Worm (Caenorhabditis elegans) whole organism, L3 larva: ENCODE data around the gene F42D1.4.

Experiments
- R02D3.7 ChIP-seq: fragments of 150-350 bp; optimal IDR thresholded peaks from 2 replicates; lab custom pipeline; 2014; ENCODE audit warnings: missing biosample characterization, missing genetic modification characterization
- ama-1 ChIP-seq: fragments of 150-350 bp; optimal IDR thresholded peaks from 2 replicates; lab custom pipeline; 2018
- ceh-16 ChIP-seq: sonication (generic microtip); optimal IDR thresholded peaks from 2 replicates; lab custom pipeline; 2017; ENCODE audit warnings: missing biosample characterization, missing genetic modification characterization
- ceh-28 ChIP-seq: fragments of 150-350 bp; optimal IDR thresholded peaks from 2 replicates; lab custom pipeline; 2014; ENCODE audit warnings: missing biosample characterization, missing genetic modification reagents, missing genetic modification characterization
- ceh-82 ChIP-seq: fragments of 150-350 bp; optimal IDR thresholded peaks from 2 replicates; lab custom pipeline; 2014; ENCODE audit warnings: missing biosample characterization, missing genetic modification characterization
- ceh-9 ChIP-seq: sonication (generic microtip); optimal IDR thresholded peaks from 2 replicates; lab custom pipeline; 2018; ENCODE audit warnings: missing biosample characterization, missing genetic modification characterization
- daf-12 ChIP-seq: fragments of 150-350 bp; optimal IDR thresholded peaks from 2 replicates; lab custom pipeline; 2014; ENCODE audit warnings: missing biosample characterization, missing genetic modification reagents, missing genetic modification characterization
- egl-27 ChIP-seq: sonication (generic microtip); optimal IDR thresholded peaks from 4 replicates; lab custom pipeline; 2017; ENCODE audit warnings: missing biosample characterization, missing genetic modification reagents, missing genetic modification characterization
- egl-5 ChIP-seq: fragments of 150-350 bp; optimal IDR thresholded peaks from 2 replicates; lab custom pipeline; 2017; ENCODE audit warnings: missing biosample characterization, missing genetic modification reagents, missing genetic modification characterization, inconsistent platforms
- elt-1 ChIP-seq: fragments of 150-350 bp; optimal IDR thresholded peaks from 2 replicates; lab custom pipeline; 2014; ENCODE audit warnings: missing biosample characterization, missing genetic modification characterization
- elt-2 ChIP-seq: sonication (generic microtip); optimal IDR thresholded peaks from 2 replicates; lab custom pipeline; 2016; ENCODE audit warnings: missing genetic modification reagents, mild to moderate bottlenecking, missing genetic modification characterization, missing compliant biosample characterization
- elt-3 ChIP-seq, 3 experiments: fragments of 150-350 bp in 1 of 3; sonication (generic microtip) in 2 of 3; optimal IDR thresholded peaks; 2 replicates in 2 of 3; 4 replicates in 1 of 3; lab custom pipeline; 2014 to 2017; ENCODE audit warnings: missing biosample characterization in 3 of 3, missing genetic modification characterization in 3 of 3
- eor-1 ChIP-seq, 2 experiments: fragments of 150-350 bp; optimal IDR thresholded peaks; 2 replicates each; lab custom pipeline; 2014 to 2018; ENCODE audit warnings: missing biosample characterization in 2 of 2, missing genetic modification characterization in 2 of 2
- fkh-10 ChIP-seq: sonication (generic microtip); optimal IDR thresholded peaks from 2 replicates; lab custom pipeline; 2017; ENCODE audit warnings: missing biosample characterization, missing genetic modification reagents, missing genetic modification characterization
- fkh-2 ChIP-seq: fragments of 150-350 bp; optimal IDR thresholded peaks from 2 replicates; lab custom pipeline; 2014; ENCODE audit warnings: missing biosample characterization, missing genetic modification reagents, missing genetic modification characterization
- fos-1 ChIP-seq: fragments of 150-350 bp; optimal IDR thresholded peaks from 2 replicates; lab custom pipeline; 2014; ENCODE audit warnings: missing biosample characterization, missing genetic modification characterization
- hmg-11 ChIP-seq: sonication (generic microtip); optimal IDR thresholded peaks from 2 replicates; lab custom pipeline; 2016; ENCODE audit warnings: missing genetic modification characterization, missing compliant biosample characterization
- jun-1 ChIP-seq: fragments of 150-350 bp; optimal IDR thresholded peaks from 2 replicates; lab custom pipeline; 2014; ENCODE audit warnings: missing biosample characterization, missing genetic modification reagents, missing genetic modification characterization
- lin-15B ChIP-seq: fragments of 150-350 bp; optimal IDR thresholded peaks from 2 replicates; lab custom pipeline; 2014; ENCODE audit warnings: missing biosample characterization, missing genetic modification characterization
- lin-39 ChIP-seq: fragments of 150-350 bp; optimal IDR thresholded peaks from 2 replicates; lab custom pipeline; 2018; ENCODE audit warnings: missing biosample characterization, missing genetic modification reagents, missing genetic modification characterization
- lsy-12 ChIP-seq: sonication (generic microtip); optimal IDR thresholded peaks from 2 replicates; lab custom pipeline; 2016; ENCODE audit warnings: mild to moderate bottlenecking, missing genetic modification characterization, missing compliant biosample characterization
- mdl-1 ChIP-seq: fragments of 150-350 bp; optimal IDR thresholded peaks from 2 replicates; lab custom pipeline; 2014; ENCODE audit warnings: missing biosample characterization, missing genetic modification characterization
- mml-1 ChIP-seq: fragments of 150-350 bp; sonication (generic microtip); optimal IDR thresholded peaks from 3 replicates; lab custom pipeline; 2014; ENCODE audit warnings: missing biosample characterization, missing genetic modification characterization
- nfya-1 ChIP-seq: sonication (generic microtip); optimal IDR thresholded peaks from 2 replicates; lab custom pipeline; 2017; ENCODE audit warnings: missing genetic modification characterization, mild to moderate bottlenecking, missing compliant biosample characterization, antibody characterized with exemption, moderate library complexity; ENCODE audit not compliant: insufficient read depth
- nhr-11 ChIP-seq: fragments of 150-350 bp; optimal IDR thresholded peaks from 2 replicates; lab custom pipeline; 2014; ENCODE audit warnings: missing biosample characterization, missing genetic modification characterization
- nhr-23 ChIP-seq: fragments of 150-350 bp; optimal IDR thresholded peaks from 2 replicates; lab custom pipeline; 2014; ENCODE audit warnings: missing biosample characterization, missing genetic modification reagents, missing genetic modification characterization
- nhr-237 ChIP-seq: fragments of 150-350 bp; optimal IDR thresholded peaks from 2 replicates; lab custom pipeline; 2014; ENCODE audit warnings: missing biosample characterization, missing genetic modification characterization
- nhr-43 ChIP-seq: sonication (generic microtip); optimal IDR thresholded peaks from 2 replicates; lab custom pipeline; 2016; ENCODE audit warnings: mild to moderate bottlenecking, missing genetic modification characterization, missing compliant biosample characterization; ENCODE audit not compliant: poor library complexity, severe bottlenecking
- nhr-67 ChIP-seq: fragments of 150-350 bp; optimal IDR thresholded peaks from 2 replicates; lab custom pipeline; 2014; ENCODE audit warnings: missing biosample characterization, missing genetic modification characterization
- nhr-76 ChIP-seq: fragments of 150-350 bp; sonication (generic microtip); optimal IDR thresholded peaks from 5 replicates; lab custom pipeline; 2014; ENCODE audit warnings: missing biosample characterization, missing genetic modification characterization
- nhr-77 ChIP-seq: fragments of 150-350 bp; optimal IDR thresholded peaks from 2 replicates; lab custom pipeline; 2014; ENCODE audit warnings: missing biosample characterization, missing genetic modification characterization
- pha-4 ChIP-seq: fragments of 150-350 bp; optimal IDR thresholded peaks from 2 replicates; lab custom pipeline; 2014; ENCODE audit warnings: missing biosample characterization, missing genetic modification reagents, missing genetic modification characterization
- pqm-1 ChIP-seq: fragments of 150-350 bp; optimal IDR thresholded peaks from 2 replicates; lab custom pipeline; 2017; ENCODE audit warnings: missing biosample characterization, missing genetic modification characterization, inconsistent platforms
- sea-2 ChIP-seq: fragments of 150-350 bp; sonication (generic microtip); optimal IDR thresholded peaks from 4 replicates; lab custom pipeline; 2014; ENCODE audit warnings: missing biosample characterization, missing genetic modification reagents, missing genetic modification characterization
- skn-1 ChIP-seq: fragments of 150-350 bp; optimal IDR thresholded peaks from 2 replicates; lab custom pipeline; 2014; ENCODE audit warnings: missing biosample characterization, missing genetic modification characterization
- snpc-4 ChIP-seq: fragments of 150-350 bp; optimal IDR thresholded peaks from 2 replicates; lab custom pipeline; 2014; ENCODE audit warnings: missing biosample characterization, missing genetic modification characterization
- tbx-2 ChIP-seq: sonication (generic microtip); optimal IDR thresholded peaks from 2 replicates; lab custom pipeline; 2016; ENCODE audit warnings: mild to moderate bottlenecking, missing genetic modification characterization, missing compliant biosample characterization
- unc-62 ChIP-seq: fragments of 150-350 bp; sonication (generic microtip); optimal IDR thresholded peaks from 4 replicates; lab custom pipeline; 2014; ENCODE audit warnings: missing biosample characterization, missing genetic modification reagents, missing genetic modification characterization
- zag-1 ChIP-seq: fragments of 150-350 bp; optimal IDR thresholded peaks from 2 replicates; lab custom pipeline; 2014; ENCODE audit warnings: missing biosample characterization, missing genetic modification characterization
- ztf-11 ChIP-seq: fragments of 150-350 bp; optimal IDR thresholded peaks from 2 replicates; lab custom pipeline; 2014; ENCODE audit warnings: missing biosample characterization, missing genetic modification characterization
- ztf-4 ChIP-seq: fragments of 150-350 bp; optimal IDR thresholded peaks from 2 replicates; lab custom pipeline; 2014; ENCODE audit warnings: missing biosample characterization, missing genetic modification characterization

The F42D1.4 gene

DNA sequence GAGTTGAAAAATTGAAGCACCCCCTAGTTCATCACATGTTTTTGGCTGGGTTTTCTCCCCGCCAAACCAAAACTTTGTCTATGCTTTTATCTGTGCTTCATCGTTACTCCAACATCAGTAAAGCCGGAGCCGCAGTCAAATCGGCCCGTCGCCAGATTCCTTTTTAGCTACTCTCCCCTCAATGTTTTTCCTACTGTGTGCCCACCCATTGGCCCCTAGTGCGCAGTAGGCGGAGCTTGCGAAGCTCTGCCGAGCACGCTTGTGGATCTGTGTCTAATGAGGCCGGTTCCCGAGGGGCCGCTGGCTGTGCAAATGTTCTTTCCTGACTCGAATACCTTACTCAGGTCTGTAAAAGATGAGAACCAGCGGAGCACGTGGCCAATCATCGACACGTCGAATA, 30.7 kb upstream of the F42D1.4 start:
- no peak for TF ChIP-seq snpc-4
- TF ChIP-seq nfya-1 (tag; lab: Kevin White, UChicago) = peak; percentile 90
- TF ChIP-seq mml-1 = no peak
- no peak for TF ChIP-seq eor-1 (tag; optimal IDR thresholded peaks at IDR 0.05; lab: Kevin White, UChicago)
- no peak for TF ChIP-seq fkh-2
- no peak for TF ChIP-seq egl-27
- TF ChIP-seq lin-15B (tag; lab: Kevin White, UChicago) = no peak
- no peak for TF ChIP-seq ama-1

ce11 chrX:14778112-14778511, 28.9 kb upstream of the F42D1.4 start:
- TF ChIP-seq nhr-237 = no peak
- no peak for TF ChIP-seq jun-1 (tag; lab: Kevin White, UChicago)
- TF ChIP-seq lsy-12 (tag; lab: Kevin White, UChicago) = no peak
- TF ChIP-seq fkh-2 = no peak
- no peak for TF ChIP-seq pha-4 (tag; lab: Kevin White, UChicago)
- TF ChIP-seq fkh-10 = no peak
- no peak for TF ChIP-seq tbx-2 (tag; lab: Kevin White, UChicago)
- no peak for TF ChIP-seq nhr-43 (tag; lab: Kevin White, UChicago)
- TF ChIP-seq fos-1 (tag; lab: Kevin White, UChicago) = no peak
- TF ChIP-seq nhr-11 (tag; lab: Kevin White, UChicago) = no peak
- no peak for TF ChIP-seq ceh-16 (tag; lab: Kevin White, UChicago)
- no peak for TF ChIP-seq elt-1 (tag; lab: Kevin White, UChicago)
- no peak for TF ChIP-seq nhr-77 (tag; lab: Kevin White, UChicago)

DNA sequence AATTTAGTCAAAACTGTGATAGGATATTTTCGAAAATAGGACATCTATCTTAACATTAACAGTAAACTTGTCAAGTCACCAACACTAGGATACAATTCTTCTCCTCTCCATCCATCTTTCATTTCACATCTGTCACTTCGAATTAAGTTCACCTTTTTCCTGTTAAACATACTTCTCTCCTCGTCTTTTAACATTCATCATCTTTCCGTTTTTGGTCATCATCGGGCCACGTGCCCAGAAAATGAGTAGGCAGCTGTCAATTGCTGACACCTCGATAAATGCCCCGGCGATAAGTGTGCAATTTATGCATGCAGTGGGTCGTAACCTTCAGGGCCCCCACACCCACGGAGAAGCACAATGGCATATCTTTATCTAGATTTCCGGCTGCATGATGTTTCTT, 26.9 kb upstream of the F42D1.4 start:
- TF ChIP-seq daf-12 (tag; lab: Kevin White, UChicago) (no peak), fkh-2 (no peak), nhr-43 (tag; lab: Kevin White, UChicago) (peak; percentile 35), nhr-77 (tag; lab: Kevin White, UChicago) (no peak), hmg-11 (tag; lab: Kevin White, UChicago) (no peak), nhr-67 (tag; lab: Kevin White, UChicago) (no peak), unc-62 (GFP tag; lab: Kevin White, UChicago) (no peak), ceh-9 (no peak), ama-1 (no peak), nhr-23 (tag; lab: Kevin White, UChicago) (peak; percentile 55), skn-1 (tag; lab: Kevin White, UChicago) (no peak), mml-1 (no peak), eor-1 (tag; optimal IDR thresholded peaks at IDR 0.05; lab: Kevin White, UChicago) (no peak)

- TF ChIP-seq nhr-76 (tag; lab: Kevin White, UChicago) (no peak), pqm-1 (tag; lab: Kevin White, UChicago) (peak; percentile 48), mdl-1 (tag; lab: Kevin White, UChicago) (peak; percentile 40), ztf-11 (tag; lab: Kevin White, UChicago) (no peak), elt-2 (peak; percentile 91), jun-1 (tag; lab: Kevin White, UChicago) (peak; percentile 23)
These were observed 23.4 kb upstream of the F42D1.4 start for ce11 chrX:14783434-14784142.

DNA sequence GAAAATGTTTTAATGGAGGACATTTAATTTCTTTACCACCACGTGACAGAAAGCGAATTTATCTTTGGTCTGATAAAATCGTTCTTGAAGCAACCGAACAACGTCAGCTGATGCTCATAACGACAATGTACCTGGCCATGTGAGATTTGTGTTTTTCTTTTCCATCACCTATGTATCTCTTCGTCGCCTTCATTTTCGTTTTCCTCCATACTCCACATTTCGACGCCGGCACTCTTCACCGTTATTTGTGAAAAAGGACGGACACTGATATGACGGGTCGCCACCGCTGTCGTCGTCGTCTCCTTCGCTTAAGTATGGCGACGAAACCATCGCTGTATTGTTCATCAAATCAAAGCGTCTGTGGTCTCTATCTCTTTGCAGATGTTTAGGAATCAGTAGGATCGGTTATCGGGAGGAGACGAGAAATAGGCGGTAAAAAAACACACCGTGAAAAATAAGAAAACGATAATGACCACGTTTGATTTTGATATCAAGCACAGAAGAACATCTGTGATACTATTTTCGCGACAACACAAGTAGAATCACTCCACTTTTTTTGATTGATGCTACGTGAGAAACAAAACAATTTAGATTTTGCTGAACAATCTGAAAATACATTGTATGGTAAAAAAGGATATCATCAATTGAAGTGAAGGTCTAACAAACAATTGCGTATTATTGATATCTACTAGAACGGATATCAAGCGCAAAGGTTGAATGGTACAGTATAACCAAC, 20.0 kb upstream of the F42D1.4 start:
- no peak for TF ChIP-seq egl-27
- TF ChIP-seq jun-1 (tag; lab: Kevin White, UChicago) = peak; percentile 9
- TF ChIP-seq nhr-11 (tag; lab: Kevin White, UChicago) = no peak
- no peak for TF ChIP-seq ceh-16 (tag; lab: Kevin White, UChicago)
- no peak for TF ChIP-seq lin-39 (tag; lab: Kevin White, UChicago)
- no peak for TF ChIP-seq ceh-28 (tag; lab: Kevin White, UChicago)
- TF ChIP-seq lsy-12 (tag; lab: Kevin White, UChicago) = no peak
- TF ChIP-seq zag-1 (tag; lab: Kevin White, UChicago) = no peak
- no peak for TF ChIP-seq R02D3.7 (tag; lab: Kevin White, UChicago)
- no peak for TF ChIP-seq tbx-2 (tag; lab: Kevin White, UChicago)
- TF ChIP-seq ztf-4 (tag; lab: Kevin White, UChicago) = no peak
- TF ChIP-seq egl-5 = no peak
- TF ChIP-seq nhr-77 (tag; lab: Kevin White, UChicago) = no peak
- TF ChIP-seq ztf-11 (tag; lab: Kevin White, UChicago) = no peak
- TF ChIP-seq nhr-23 (tag; lab: Kevin White, UChicago) = peak; percentile 23
- TF ChIP-seq skn-1 (tag; lab: Kevin White, UChicago) = no peak
- no peak for TF ChIP-seq fkh-10
- TF ChIP-seq elt-3 (tag; optimal IDR thresholded peaks at IDR 0.05; lab: Kevin White, UChicago) = no peak
- no peak for TF ChIP-seq eor-1 (tag; optimal IDR thresholded peaks at IDR 0.05; lab: Kevin White, UChicago)
- TF ChIP-seq pha-4 (tag; lab: Kevin White, UChicago) = no peak
- TF ChIP-seq mdl-1 (tag; lab: Kevin White, UChicago) = peak; percentile 49
- no peak for TF ChIP-seq unc-62 (GFP tag; lab: Kevin White, UChicago)
- TF ChIP-seq sea-2 (GFP tag; lab: Kevin White, UChicago) = no peak
- TF ChIP-seq elt-2 = peak; percentile 58
- TF ChIP-seq ceh-82 = no peak
- no peak for TF ChIP-seq ceh-9
- TF ChIP-seq fkh-2 = no peak
